Worm (Caenorhabditis elegans) whole organism, young adult: Measurements from ENCODE around the gene far-4.

ENCODE experiments used
- mcd-1 ChIP-seq: fragments of 200-800 bp; sonication (Bioruptor generic); IDR thresholded peaks from 2 replicates; pipeline ENCODE4 v1.3.6; 2022; ENCODE audit warnings: missing genetic modification reagents, missing genetic modification characterization, missing compliant biosample characterization
- unc-62 ChIP-seq: fragments of 150-350 bp; optimal IDR thresholded peaks from 2 replicates; lab custom pipeline; 2014; ENCODE audit warnings: missing biosample characterization, missing genetic modification reagents, missing genetic modification characterization
- ztf-26 ChIP-seq: sonication (generic microtip); optimal IDR thresholded peaks from 2 replicates; lab custom pipeline; 2017; ENCODE audit warnings: missing genetic modification characterization, missing compliant biosample characterization

DNA sequence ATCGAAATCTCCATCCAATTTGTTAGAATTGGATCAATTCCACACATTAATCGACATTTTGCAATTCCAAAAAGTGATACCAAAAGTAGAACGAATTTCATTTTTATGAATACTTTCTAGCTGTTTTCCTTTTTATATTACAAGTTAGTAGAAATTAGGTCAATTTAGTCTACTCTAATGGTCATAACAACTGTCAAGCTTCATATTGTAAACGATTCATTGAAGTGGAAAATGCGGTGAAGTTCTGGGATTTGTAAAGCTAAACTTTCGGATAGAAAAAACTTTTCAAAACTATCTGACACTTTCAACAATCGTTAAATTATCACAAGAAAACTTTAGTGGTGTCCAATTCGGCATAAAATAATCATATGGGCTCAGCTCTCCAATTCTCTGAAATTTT is 35.1 kb upstream of the far-4 start, which contains the start of gene W07G4.7:
- TF ChIP-seq ztf-26 (tag; lab: Kevin White, UChicago) (no peak), unc-62 (GFP tag; lab: Kevin White, UChicago) (no peak), mcd-1 (GFP tag; lab: Robert Waterston, UW) (no peak)
